Worm (Caenorhabditis elegans): Measurements from ENCODE around the gene mtl-1.

Gene mtl-1

DNA sequence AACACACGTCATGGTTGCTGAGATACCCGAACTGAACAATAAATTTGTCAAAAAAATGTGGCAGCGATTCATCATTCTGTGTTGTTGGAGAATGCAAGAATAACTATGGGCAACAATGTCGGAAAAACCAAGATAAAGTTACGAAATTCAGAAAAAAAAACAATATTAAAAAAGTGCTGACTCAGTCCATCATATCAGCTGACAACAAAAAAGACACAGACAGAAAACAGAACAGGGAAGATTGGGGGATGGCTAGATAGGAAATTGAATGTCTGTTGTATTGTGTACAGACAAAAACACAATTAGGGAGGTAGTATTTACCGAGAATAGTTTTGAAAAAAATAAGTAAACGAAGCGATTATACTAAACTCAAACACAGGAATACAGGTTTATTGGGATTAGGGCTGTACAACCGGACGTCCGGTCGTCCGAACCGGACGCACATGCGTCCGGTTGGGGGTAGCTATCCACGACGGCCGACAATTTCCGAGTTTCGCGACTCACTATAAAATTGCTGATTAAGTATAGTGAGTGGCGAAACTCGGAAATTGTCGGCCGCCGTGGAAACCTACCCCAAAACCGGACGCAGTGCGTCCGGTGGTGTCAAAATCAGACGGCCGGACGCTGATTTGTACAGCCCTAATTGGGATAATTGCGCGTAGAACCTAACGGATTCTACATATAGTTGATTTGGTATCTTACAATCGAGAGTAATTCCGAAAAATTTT, 34.0 kb downstream of the mtl-1 start:
- TF ChIP-seq nhr-43 (tag; optimal IDR thresholded peaks at IDR 0.05; ENCODE audit: poor library complexity, severe bottlenecking) (no peak), elt-2 (tag; optimal IDR thresholded peaks at IDR 0.05) (peak; percentile 12), pha-4 (tag; optimal IDR thresholded peaks at IDR 0.05) (peak; percentile 59), nfya-1 (tag; optimal IDR thresholded peaks at IDR 0.05; ENCODE audit: insufficient read depth) (no peak), lsy-12 (tag; optimal IDR thresholded peaks at IDR 0.05) (no peak), nhr-76 (tag; optimal IDR thresholded peaks at IDR 0.05) (no peak), zag-1 (tag; optimal IDR thresholded peaks at IDR 0.05) (no peak), daf-12 (tag; optimal IDR thresholded peaks at IDR 0.05) (no peak), ceh-9 (tag; optimal IDR thresholded peaks at IDR 0.05) (no peak), egl-5 (tag; optimal IDR thresholded peaks at IDR 0.05) (no peak), elt-1 (tag; optimal IDR thresholded peaks at IDR 0.05) (no peak), ceh-16 (tag; optimal IDR thresholded peaks at IDR 0.05) (no peak), fkh-2 (tag; optimal IDR thresholded peaks at IDR 0.05) (no peak), skn-1 (tag; optimal IDR thresholded peaks at IDR 0.05) (no peak), sea-2 (GFP tag; optimal IDR thresholded peaks at IDR 0.05) (no peak), pqm-1 (tag; optimal IDR thresholded peaks at IDR 0.05) (no peak), ceh-28 (tag; optimal IDR thresholded peaks at IDR 0.05) (peak; percentile 7), nhr-23 (tag; optimal IDR thresholded peaks at IDR 0.05) (no peak), aly-2 (tag; optimal IDR thresholded peaks at IDR 0.05) (no peak)

DNA sequence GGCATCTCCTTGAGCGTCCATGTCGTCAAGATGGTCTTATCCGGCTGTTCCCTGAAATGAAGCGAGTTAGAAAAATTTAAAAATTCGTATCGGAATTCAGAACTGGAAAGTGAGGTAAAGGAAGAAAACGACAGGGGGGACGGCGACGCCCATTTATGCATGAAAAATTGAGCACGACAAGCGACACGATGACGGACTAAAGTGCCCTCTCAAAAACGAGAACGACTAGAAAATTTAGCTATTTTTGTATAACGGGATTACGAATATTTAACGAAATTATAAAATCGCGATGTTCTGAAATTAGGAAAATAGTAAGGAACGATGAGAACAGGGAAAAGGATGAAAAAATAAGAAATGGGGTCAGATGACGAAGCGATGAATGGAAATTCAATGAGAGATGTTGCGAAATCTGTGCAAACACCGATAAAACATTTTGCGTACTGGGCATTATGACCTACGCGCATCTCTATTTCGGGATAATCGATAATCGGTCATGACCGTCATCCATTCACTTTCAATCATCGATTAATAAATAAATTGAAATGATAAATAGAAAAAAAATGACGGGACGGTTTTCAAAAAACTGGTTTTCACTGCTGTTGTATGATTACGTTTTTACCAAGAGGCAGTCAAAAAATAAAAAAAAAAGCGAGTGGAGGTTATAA, 35.1 kb downstream of the mtl-1 start, which contains the start of gene snb-1:
TSS of gene snb-1 (minus strand) at position 51 of the 665 bp plus-strand sequence.
- TF ChIP-seq nhr-77 (tag; optimal IDR thresholded peaks at IDR 0.05) (peak; percentile 12), nhr-67 (tag; optimal IDR thresholded peaks at IDR 0.05) (no peak), skn-1 (tag; optimal IDR thresholded peaks at IDR 0.05) (peak; percentile 35), lin-39 (tag; optimal IDR thresholded peaks at IDR 0.05) (peak; percentile 29), mml-1 (tag; optimal IDR thresholded peaks at IDR 0.05) (no peak), lsy-12 (tag; optimal IDR thresholded peaks at IDR 0.05) (peak; percentile 34), sea-2 (GFP tag; optimal IDR thresholded peaks at IDR 0.05) (no peak), nhr-25 (tag; optimal IDR thresholded peaks at IDR 0.05) (peak; percentile 80), elt-2 (tag; optimal IDR thresholded peaks at IDR 0.05) (peak; percentile 23), lin-15B (tag; optimal IDR thresholded peaks at IDR 0.05) (peak; percentile 34), snpc-4 (tag; optimal IDR thresholded peaks at IDR 0.05) (peak; percentile 6), unc-39 (tag; optimal IDR thresholded peaks at IDR 0.05) (no peak), pha-4 (tag; optimal IDR thresholded peaks at IDR 0.05) (peak; percentile 69), nhr-23 (tag; optimal IDR thresholded peaks at IDR 0.05) (peak; percentile 97), ceh-82 (tag; optimal IDR thresholded peaks at IDR 0.05) (peak; percentile 86), ztf-4 (tag; optimal IDR thresholded peaks at IDR 0.05) (peak; percentile 12), nfya-1 (tag; optimal IDR thresholded peaks at IDR 0.05; ENCODE audit: insufficient read depth) (peak; percentile 68), nhr-12 (tag; optimal IDR thresholded peaks at IDR 0.05) (no peak), jun-1 (tag; optimal IDR thresholded peaks at IDR 0.05) (peak; percentile 42), ceh-16 (tag; optimal IDR thresholded peaks at IDR 0.05) (no peak), ceh-28 (tag; optimal IDR thresholded peaks at IDR 0.05) (peak; percentile 95), nhr-43 (tag; optimal IDR thresholded peaks at IDR 0.05; ENCODE audit: poor library complexity, severe bottlenecking) (peak; percentile 13), unc-62 (GFP tag; optimal IDR thresholded peaks at IDR 0.05) (no peak), nhr-28 (tag; optimal IDR thresholded peaks at IDR 0.05) (no peak), pqm-1 (tag; optimal IDR thresholded peaks at IDR 0.05) (peak; percentile 54), elt-3 (tag; optimal IDR thresholded peaks at IDR 0.05) (no peak), egl-5 (tag; optimal IDR thresholded peaks at IDR 0.05) (peak; percentile 35), nhr-11 (tag; optimal IDR thresholded peaks at IDR 0.05) (no peak)

DNA sequence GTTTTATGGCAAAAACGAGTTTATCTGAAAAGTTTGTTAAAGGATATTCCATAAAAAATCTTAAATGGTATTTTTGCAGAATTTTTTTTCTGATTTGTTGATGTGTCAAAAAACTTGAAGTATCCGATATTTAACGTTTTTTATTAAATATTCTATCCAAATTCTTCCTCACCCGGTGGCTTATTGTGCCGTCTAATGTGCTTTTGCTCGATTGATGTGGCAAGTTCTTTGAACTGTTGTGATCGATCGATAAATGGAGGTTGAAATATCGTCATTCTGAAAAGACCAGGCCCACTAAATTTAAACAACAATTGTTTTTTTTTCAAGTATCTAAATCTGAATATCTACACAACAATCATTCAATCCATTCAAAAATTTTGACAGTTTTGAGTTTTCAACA, 36.5 kb downstream of the mtl-1 start, which contains the start of gene syx-18:
TSS of gene syx-18 (minus strand) at position 276 of the 400 bp plus-strand sequence.
- TF ChIP-seq daf-12 (tag; optimal IDR thresholded peaks at IDR 0.05) = no peak
- TF ChIP-seq ama-1 (optimal IDR thresholded peaks at IDR 0.05) = peak; percentile 62

Data from whole organism, L3 larva.